Fruit fly (Drosophila melanogaster): Measurements from ENCODE around the gene tmod.

DNA sequence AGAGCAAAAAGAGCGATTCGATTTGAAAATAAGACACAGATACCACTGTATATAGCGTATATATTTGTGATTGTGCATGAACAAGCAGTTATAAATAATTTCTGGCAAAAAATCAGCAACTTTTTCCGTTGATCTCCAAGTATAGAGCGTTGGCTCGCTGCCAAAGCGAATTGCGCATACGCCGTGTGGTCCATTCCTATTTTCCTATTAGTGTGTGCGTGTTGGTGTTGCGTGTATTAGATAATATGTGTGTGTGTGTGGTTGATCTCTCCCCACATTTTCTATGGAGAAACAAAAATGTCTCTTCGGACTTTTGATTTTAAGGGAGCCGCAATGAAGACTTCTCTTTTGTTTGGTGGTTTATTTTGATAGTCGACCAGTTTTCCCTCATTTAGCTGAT lies 20.1 kb downstream of the tmod start:
- TF ChIP-seq usp (GFP tag; optimal IDR thresholded peaks at IDR 0.05) (no peak), psq (optimal IDR thresholded peaks at IDR 0.05) (no peak), EcR (GFP tag; optimal IDR thresholded peaks at IDR 0.05) (no peak), CG8478 (optimal IDR thresholded peaks at IDR 0.05) (no peak), Dll (optimal IDR thresholded peaks at IDR 0.05) (no peak)
